Worm (Caenorhabditis elegans): ENCODE measurements around the gene C04A2.15.

ce11 chrII:6834582-6835058, 17.4 kb upstream of the C04A2.15 start, which contains the start of gene egl-27:
- no peak for TF ChIP-seq ama-1 (optimal IDR thresholded peaks at IDR 0.05)
- no peak for TF ChIP-seq gmeb-1 (tag; optimal IDR thresholded peaks at IDR 0.05)
- no peak for TF ChIP-seq sma-3 (GFP tag; optimal IDR thresholded peaks at IDR 0.05)
- TF ChIP-seq nhr-11 (tag; optimal IDR thresholded peaks at IDR 0.05): no peak
- no peak for TF ChIP-seq F13H6.1 (tag; optimal IDR thresholded peaks at IDR 0.05)
- TF ChIP-seq nhr-12 (tag; optimal IDR thresholded peaks at IDR 0.05): no peak
- TF ChIP-seq nhr-237 (tag; optimal IDR thresholded peaks at IDR 0.05): no peak
- TF ChIP-seq aly-2 (tag; optimal IDR thresholded peaks at IDR 0.05): no peak
